Fruit fly (Drosophila melanogaster) whole organism, embryonic: ENCODE results near the gene CG5968.

ENCODE experiments used
- ATbp ChIP-seq: fragments of 200-800 bp; sonication (Bioruptor generic); optimal IDR thresholded peaks from 2 replicates; lab custom pipeline; 2017; ENCODE audit warnings: missing biosample characterization, mild to moderate bottlenecking, missing genetic modification characterization, missing genetic modification reagents
- Atf6 ChIP-seq: fragments of 200-800 bp; sonication (Bioruptor generic); IDR thresholded peaks from 2 replicates; pipeline ENCODE4 v1.3.6; 2022; ENCODE audit warnings: missing biosample characterization, missing genetic modification characterization
- BEAF-32 ChIP-seq: fragments of 200-800 bp; sonication (Bioruptor generic); optimal IDR thresholded peaks from 3 replicates; lab custom pipeline; 2017; ENCODE audit warnings: missing biosample characterization, missing genetic modification characterization, mild to moderate bottlenecking, moderate library complexity, missing genetic modification reagents
- C15 ChIP-seq: fragments of 200-800 bp; sonication (Bioruptor generic); IDR thresholded peaks from 3 replicates; pipeline ENCODE4 v1.3.6; 2022; ENCODE audit warnings: missing biosample characterization, missing genetic modification characterization
- CG10147 ChIP-seq: fragments of 200-800 bp; sonication (Bioruptor generic); optimal IDR thresholded peaks from 2 replicates; lab custom pipeline; 2019; ENCODE audit warnings: missing biosample characterization, mild to moderate bottlenecking, missing genetic modification characterization, moderate library complexity
- CG10959 ChIP-seq: fragments of 200-800 bp; sonication (Bioruptor generic); IDR thresholded peaks from 2 replicates; pipeline ENCODE4 v1.3.6; 2022; ENCODE audit warnings: missing biosample characterization, missing genetic modification characterization
- CG11085 ChIP-seq: fragments of 200-800 bp; sonication (Bioruptor generic); IDR thresholded peaks from 2 replicates; pipeline ENCODE4 v1.3.6; 2022; ENCODE audit warnings: missing biosample characterization, missing genetic modification characterization
- CG12219 ChIP-seq: fragments of 200-800 bp; sonication (Bioruptor generic); optimal IDR thresholded peaks from 3 replicates; lab custom pipeline; 2018; ENCODE audit warnings: missing biosample characterization, mild to moderate bottlenecking, missing genetic modification characterization
- CG14014 ChIP-seq: fragments of 200-800 bp; sonication (Bioruptor generic); IDR thresholded peaks from 2 replicates; pipeline ENCODE4 v1.3.6; 2022; ENCODE audit warnings: missing biosample characterization, missing genetic modification characterization
- CG15011 ChIP-seq: fragments of 200-800 bp; sonication (Bioruptor generic); optimal IDR thresholded peaks from 3 replicates; lab custom pipeline; 2018; ENCODE audit warnings: missing biosample characterization, mild to moderate bottlenecking, missing genetic modification characterization
- CG1832 ChIP-seq: fragments of 200-800 bp; sonication (Bioruptor generic); optimal IDR thresholded peaks from 2 replicates; lab custom pipeline; 2017; ENCODE audit warnings: missing biosample characterization, mild to moderate bottlenecking, missing genetic modification characterization, inconsistent platforms
- CG32532 ChIP-seq: fragments of 200-800 bp; sonication (Bioruptor generic); IDR thresholded peaks from 2 replicates; pipeline ENCODE4 v1.3.6; 2022; ENCODE audit warnings: missing biosample characterization, missing genetic modification characterization
- CG32767 ChIP-seq: fragments of 200-800 bp; sonication (Bioruptor generic); IDR thresholded peaks from 2 replicates; pipeline ENCODE4 v1.3.6; 2022; ENCODE audit warnings: missing biosample characterization, missing genetic modification characterization
- CG3281 ChIP-seq: fragments of 200-800 bp; sonication (Bioruptor generic); optimal IDR thresholded peaks from 3 replicates; lab custom pipeline; 2017; ENCODE audit warnings: missing biosample characterization, mild to moderate bottlenecking, missing genetic modification characterization
- CG4328 ChIP-seq: fragments of 200-800 bp; sonication (Bioruptor generic); optimal IDR thresholded peaks from 3 replicates; lab custom pipeline; 2017; ENCODE audit warnings: missing biosample characterization, missing genetic modification reagents, missing genetic modification characterization
- CG7271 ChIP-seq: fragments of 200-800 bp; sonication (Bioruptor generic); optimal IDR thresholded peaks from 2 replicates; lab custom pipeline; 2018; ENCODE audit warnings: missing biosample characterization, mild to moderate bottlenecking, missing genetic modification characterization, moderate library complexity
- CG8290 ChIP-seq, 3 experiments: fragments of 200-800 bp; sonication (Bioruptor generic); optimal IDR thresholded peaks; 2 replicates each; lab custom pipeline; 2016 to 2019; ENCODE audit warnings: missing biosample characterization in 3 of 3, missing genetic modification characterization in 3 of 3, mild to moderate bottlenecking in 2 of 3, moderate library complexity in 1 of 3
- CG9797 ChIP-seq: fragments of 200-800 bp; sonication (Bioruptor generic); optimal IDR thresholded peaks from 3 replicates; lab custom pipeline; 2018; ENCODE audit warnings: missing biosample characterization, mild to moderate bottlenecking, missing genetic modification characterization
- CrebB ChIP-seq: fragments of 200-800 bp; sonication (Bioruptor generic); optimal IDR thresholded peaks from 3 replicates; lab custom pipeline; 2018; ENCODE audit warnings: missing biosample characterization, mild to moderate bottlenecking, missing genetic modification characterization
- Doc3 ChIP-seq: fragments of 200-800 bp; sonication (Bioruptor generic); IDR thresholded peaks from 3 replicates; pipeline ENCODE4 v1.3.6; 2022; ENCODE audit warnings: missing biosample characterization, missing genetic modification characterization; ENCODE audit not compliant: partially characterized antibody
- Ets65A ChIP-seq: fragments of 200-800 bp; sonication (Bioruptor generic); peaks from one replicate; lab custom pipeline; 2016; ENCODE audit warnings: missing biosample characterization, missing genetic modification characterization
- GATAe ChIP-seq: fragments of 200-800 bp; sonication (Bioruptor generic); conservative IDR thresholded peaks from 2 replicates; pipeline ENCODE4 v1.3.6; 2022; ENCODE audit warnings: missing biosample characterization, missing genetic modification characterization
- H15 ChIP-seq: fragments of 200-800 bp; sonication (Bioruptor generic); IDR thresholded peaks from 3 replicates; pipeline ENCODE4 v1.3.6; 2022; ENCODE audit warnings: missing biosample characterization, missing genetic modification characterization
- HLH4C ChIP-seq: fragments of 200-800 bp; sonication (Bioruptor generic); IDR thresholded peaks from 3 replicates; pipeline ENCODE4 v1.3.6; 2022; ENCODE audit warnings: missing biosample characterization, missing genetic modification characterization; ENCODE audit not compliant: partially characterized antibody
- Hmr ChIP-seq: fragments of 200-800 bp; sonication (Bioruptor generic); optimal IDR thresholded peaks from 3 replicates; lab custom pipeline; 2017; ENCODE audit warnings: mild to moderate bottlenecking, missing biosample characterization, missing genetic modification reagents, missing genetic modification characterization
- Hr3 ChIP-seq: fragments of 200-800 bp; sonication (Bioruptor generic); optimal IDR thresholded peaks from 3 replicates; lab custom pipeline; 2016; ENCODE audit warnings: missing biosample characterization, missing genetic modification characterization
- Nf-YC ChIP-seq: fragments of 200-800 bp; optimal IDR thresholded peaks from 3 replicates; lab custom pipeline; 2019; ENCODE audit warnings: missing biosample characterization, mild to moderate bottlenecking, missing genetic modification characterization, moderate library complexity
- Trl ChIP-seq, 3 experiments: fragments of >200 bp in 2 of 3; fragments of 200-800 bp in 1 of 3; sonication (Bioruptor generic) in 1 of 3; optimal IDR thresholded peaks; 2 replicates in 1 of 3; 3 replicates in 2 of 3; lab custom pipeline; 2016 to 2017; ENCODE audit warnings: missing biosample characterization in 1 of 3, missing genetic modification characterization in 1 of 3
- ac ChIP-seq: fragments of 200-800 bp; sonication (Bioruptor generic); optimal IDR thresholded peaks from 3 replicates; lab custom pipeline; 2017; ENCODE audit warnings: missing biosample characterization, mild to moderate bottlenecking, missing genetic modification characterization
- bab2 ChIP-seq: fragments of 200-800 bp; sonication (Bioruptor generic); optimal IDR thresholded peaks from 2 replicates; lab custom pipeline; 2016; ENCODE audit warnings: missing biosample characterization, missing genetic modification characterization
- bsh ChIP-seq, 2 experiments: fragments of 200-800 bp; sonication (Bioruptor generic); optimal IDR thresholded peaks; 2 replicates each; lab custom pipeline; 2017 to 2018; ENCODE audit warnings: mild to moderate bottlenecking in 2 of 2, missing biosample characterization in 2 of 2, missing genetic modification characterization in 2 of 2, moderate library complexity in 1 of 2
- cas ChIP-seq: fragments of 200-800 bp; sonication (Bioruptor generic); IDR thresholded peaks from 2 replicates; pipeline ENCODE4 v1.3.6; 2022; ENCODE audit warnings: missing biosample characterization, missing genetic modification characterization
- chif ChIP-seq, 2 experiments: fragments of 200-800 bp; sonication (Bioruptor generic); optimal IDR thresholded peaks; 3 replicates each; lab custom pipeline; 2016; ENCODE audit warnings: missing biosample characterization in 2 of 2, missing genetic modification characterization in 2 of 2
- chn ChIP-seq: fragments of 200-800 bp; sonication (Bioruptor generic); optimal IDR thresholded peaks from 2 replicates; lab custom pipeline; 2016; ENCODE audit warnings: missing biosample characterization, missing genetic modification characterization
- croc ChIP-seq: fragments of 200-800 bp; sonication (Bioruptor generic); conservative IDR thresholded peaks from 3 replicates; pipeline ENCODE4 v1.3.6; 2022; ENCODE audit warnings: missing biosample characterization, missing genetic modification characterization
- ham ChIP-seq: fragments of 200-800 bp; sonication (Bioruptor generic); IDR thresholded peaks from 2 replicates; pipeline ENCODE4 v1.3.6; 2022; ENCODE audit warnings: missing biosample characterization, missing genetic modification characterization
- hb ChIP-seq: fragments of 200-800 bp; sonication (Bioruptor generic); IDR thresholded peaks from 3 replicates; pipeline ENCODE4 v1.3.6; 2022; ENCODE audit warnings: missing biosample characterization, missing genetic modification characterization; ENCODE audit not compliant: partially characterized antibody
- knrl ChIP-seq: fragments of 200-800 bp; sonication (Bioruptor generic); IDR thresholded peaks from 3 replicates; pipeline ENCODE4 v1.3.6; 2022; ENCODE audit warnings: missing biosample characterization, missing genetic modification characterization; ENCODE audit not compliant: partially characterized antibody
- luna ChIP-seq: fragments of 200-800 bp; sonication (Bioruptor generic); optimal IDR thresholded peaks from 2 replicates; lab custom pipeline; 2016; ENCODE audit warnings: missing biosample characterization, missing genetic modification characterization
- p53 ChIP-seq: fragments of 200-800 bp; sonication (Bioruptor generic); optimal IDR thresholded peaks from 2 replicates; lab custom pipeline; 2016; ENCODE audit warnings: missing biosample characterization, missing genetic modification characterization
- peb ChIP-seq: fragments of 200-800 bp; sonication (Bioruptor generic); IDR thresholded peaks from 2 replicates; pipeline ENCODE4 v1.3.6; 2022; ENCODE audit warnings: missing biosample characterization, missing genetic modification characterization
- ranshi ChIP-seq: fragments of 200-800 bp; sonication (Bioruptor generic); IDR thresholded peaks from 2 replicates; pipeline ENCODE4 v1.3.6; 2022; ENCODE audit warnings: missing biosample characterization, missing genetic modification characterization
- ro ChIP-seq: fragments of 200-800 bp; sonication (Bioruptor generic); IDR thresholded peaks from 2 replicates; pipeline ENCODE4 v1.3.6; 2022; ENCODE audit warnings: missing biosample characterization, missing genetic modification characterization
- slbo ChIP-seq: fragments of 200-800 bp; sonication (Bioruptor generic); IDR thresholded peaks from 2 replicates; pipeline ENCODE4 v1.3.6; 2022; ENCODE audit warnings: missing biosample characterization, missing genetic modification characterization
- sug ChIP-seq: fragments of 200-800 bp; optimal IDR thresholded peaks from 2 replicates; lab custom pipeline; 2019; ENCODE audit warnings: missing biosample characterization, mild to moderate bottlenecking, missing genetic modification characterization, moderate library complexity
- tap ChIP-seq: fragments of 200-800 bp; optimal IDR thresholded peaks from 3 replicates; lab custom pipeline; 2019; ENCODE audit warnings: missing biosample characterization, mild to moderate bottlenecking, missing genetic modification characterization, moderate library complexity
- tll ChIP-seq, 2 experiments: fragments of 200-800 bp in 1 of 2; fragments of >200 bp in 1 of 2; sonication (Bioruptor generic) in 1 of 2; optimal IDR thresholded peaks; 2 replicates each; lab custom pipeline; 2017 to 2019; ENCODE audit warnings: missing biosample characterization in 2 of 2, missing genetic modification characterization in 2 of 2, mild to moderate bottlenecking in 1 of 2, moderate library complexity in 1 of 2
- z ChIP-seq: fragments of 200-800 bp; sonication (Bioruptor generic); IDR thresholded peaks from 3 replicates; pipeline ENCODE4 v1.3.6; 2022; ENCODE audit warnings: missing biosample characterization, missing genetic modification characterization

The CG5968 gene

dm6 chr2L:16520475-16521344 is 29.0 kb downstream of the CG5968 start (continued):
- TF ChIP-seq ranshi = peak; percentile 25; the same call in 1 of the 2 replicates
- no peak for TF ChIP-seq CrebB (tag; lab: Kevin White, UChicago)
- no peak for TF ChIP-seq knrl (GFP tag; lab: Robert Waterston, UW)
- no peak for TF ChIP-seq H15
- TF ChIP-seq hb (GFP tag; lab: Robert Waterston, UW) = no peak
- TF ChIP-seq CG9797 = no peak
- no peak for TF ChIP-seq peb (GFP tag; lab: Robert Waterston, UW)
- TF ChIP-seq CG32767 (GFP tag; lab: Robert Waterston, UW) = no peak
- no peak for TF ChIP-seq ac
- no peak for TF ChIP-seq tap (tag; lab: Kevin White, UChicago)
- TF ChIP-seq p53 (GFP tag; lab: Kevin White, UChicago) = no peak
- no peak for TF ChIP-seq slbo (GFP tag; lab: Robert Waterston, UW)
- no peak for TF ChIP-seq CG7271
- peak; percentile 80 for TF ChIP-seq CG1832 (GFP tag; lab: Kevin White, UChicago)
- no peak for TF ChIP-seq bsh (GFP tag; optimal IDR thresholded peaks at IDR 0.05; lab: Kevin White, UChicago)
- no peak for TF ChIP-seq cas (GFP tag; lab: Robert Waterston, UW)
- no peak for TF ChIP-seq CG15011 (GFP tag; lab: Kevin White, UChicago)
- TF ChIP-seq Nf-YC (tag; lab: Kevin White, UChicago) = no peak
- TF ChIP-seq ATbp (GFP tag; lab: Kevin White, UChicago) = no peak
- no peak for TF ChIP-seq Doc3 (GFP tag; lab: Robert Waterston, UW)
- TF ChIP-seq luna (GFP tag; lab: Kevin White, UChicago) = no peak
- TF ChIP-seq CG11085 = no peak
- no peak for TF ChIP-seq CG8290 (GFP tag; optimal IDR thresholded peaks at IDR 0.05; lab: Kevin White, UChicago)
- peak in 1 of 2 experiments; percentile 24 for TF ChIP-seq CG8290 (tag; optimal IDR thresholded peaks at IDR 0.05; lab: Kevin White, UChicago)
- TF ChIP-seq Hmr (GFP tag; lab: Kevin White, UChicago) = no peak
- no peak for TF ChIP-seq ro
- no peak for TF ChIP-seq chif (GFP tag; optimal IDR thresholded peaks at IDR 0.05; lab: Kevin White, UChicago)
- TF ChIP-seq GATAe (GFP tag; lab: Robert Waterston, UW) = no peak
- TF ChIP-seq CG32532 = 0 out of 2 replicates have a peak, but pooled peaks have one; percentile 10
- no peak for TF ChIP-seq tll (GFP tag; optimal IDR thresholded peaks at IDR 0.05; lab: Kevin White, UChicago)
- TF ChIP-seq chn = no peak
- TF ChIP-seq CG14014 (GFP tag; lab: Robert Waterston, UW) = no peak
- no peak for TF ChIP-seq CG10959
- TF ChIP-seq CG4328 (GFP tag; lab: Kevin White, UChicago) = no peak
- TF ChIP-seq ham (GFP tag; lab: Robert Waterston, UW) = no peak
- no peak for TF ChIP-seq C15 (GFP tag; lab: Robert Waterston, UW)
- TF ChIP-seq sug (tag; lab: Kevin White, UChicago) = peak; percentile 34
- TF ChIP-seq HLH4C (GFP tag; lab: Robert Waterston, UW) = no peak
- no peak; the same call in 2 of the 3 replicates for TF ChIP-seq z (GFP tag; lab: Robert Waterston, UW)
- peak; percentile 64 to 89 for TF ChIP-seq Trl (optimal IDR thresholded peaks at IDR 0.05; lab: Kevin White, UChicago)
- no peak for TF ChIP-seq Trl (GFP tag; optimal IDR thresholded peaks at IDR 0.05; lab: Kevin White, UChicago)
- TF ChIP-seq Atf6 (GFP tag; lab: Robert Waterston, UW) = no peak
- no peak for TF ChIP-seq Ets65A (GFP tag; lab: Kevin White, UChicago)
- TF ChIP-seq CG12219 (GFP tag; lab: Kevin White, UChicago) = no peak
- no peak for TF ChIP-seq bab2 (GFP tag; lab: Kevin White, UChicago)
- no peak for TF ChIP-seq CG3281 (GFP tag; lab: Kevin White, UChicago)
- no peak for TF ChIP-seq croc
- peak; percentile 3 for TF ChIP-seq Hr3 (GFP tag; lab: Kevin White, UChicago)
- TF ChIP-seq CG10147 (GFP tag; lab: Kevin White, UChicago) = no peak
- no peak for TF ChIP-seq BEAF-32 (GFP tag; lab: Kevin White, UChicago)
